Worm (Caenorhabditis elegans) whole organism, L4 larva: ENCODE data around the gene F26D2.10.
"Not testable (repeated sequence)": the region's sequence is repeated elsewhere in the genome, so short reads cannot be mapped to it uniquely, and the experiment has no call there.

ENCODE experiments used
- mdt-29 ChIP-seq: fragments of 200-800 bp; sonication (Bioruptor generic); IDR thresholded peaks from 2 replicates; pipeline ENCODE4 v1.3.6; 2022; ENCODE audit warnings: missing genetic modification reagents, missing genetic modification characterization, missing compliant biosample characterization
- nhr-28 ChIP-seq: fragments of 150-350 bp; optimal IDR thresholded peaks from 2 replicates; lab custom pipeline; 2014; ENCODE audit warnings: missing biosample characterization, missing genetic modification characterization
- nhr-77 ChIP-seq: fragments of 150-350 bp; optimal IDR thresholded peaks from 2 replicates; lab custom pipeline; 2014; ENCODE audit warnings: missing biosample characterization, missing genetic modification characterization
- spr-3 ChIP-seq: fragments of 200-800 bp; sonication (Bioruptor generic); optimal IDR thresholded peaks from 2 replicates; lab custom pipeline; 2018; ENCODE audit warnings: mild to moderate bottlenecking, missing genetic modification characterization, missing compliant biosample characterization
- ztf-11 ChIP-seq: fragments of 150-350 bp; optimal IDR thresholded peaks from 2 replicates; lab custom pipeline; 2014; ENCODE audit warnings: missing biosample characterization, missing genetic modification characterization

ce11 chrV:16383729-16384128 lies 45.7 kb downstream of the F26D2.10 start, which contains the start of gene F13A7.7:
- TF ChIP-seq ztf-11 (tag; lab: Kevin White, UChicago); nhr-77 (tag; lab: Kevin White, UChicago); spr-3 (GFP tag; lab: Kevin White, UChicago); nhr-28 (tag; lab: Kevin White, UChicago); mdt-29 (GFP tag; lab: Robert Waterston, UW): not testable (repeated sequence)
